Worm (Caenorhabditis elegans) whole organism, late embryonic: ENCODE measurements around the gene C02F4.4.
A peak's percentile ranks its signal among the peaks of the same experiment; 100 is the strongest.

ENCODE experiments used
- C38D4.7 ChIP-seq: fragments of 200-800 bp; sonication (Bioruptor generic); optimal IDR thresholded peaks from 2 replicates; lab custom pipeline; 2018; ENCODE audit warnings: mild to moderate bottlenecking, missing genetic modification characterization, moderate library complexity, missing compliant biosample characterization
- F13H6.1 ChIP-seq: sonication (generic microtip); optimal IDR thresholded peaks from 2 replicates; lab custom pipeline; 2016; ENCODE audit warnings: missing genetic modification characterization, missing compliant biosample characterization
- K02D7.2 ChIP-seq: sonication (generic microtip); optimal IDR thresholded peaks from 2 replicates; lab custom pipeline; 2017; ENCODE audit warnings: mild to moderate bottlenecking, missing genetic modification characterization, missing compliant biosample characterization
- T23F11.4 ChIP-seq: fragments of 200-800 bp; sonication (Bioruptor generic); optimal IDR thresholded peaks from 2 replicates; lab custom pipeline; 2018; ENCODE audit warnings: mild to moderate bottlenecking, missing genetic modification characterization, missing compliant biosample characterization
- Y22D7AL.16 ChIP-seq: sonication (generic microtip); optimal IDR thresholded peaks from 2 replicates; lab custom pipeline; 2016; ENCODE audit warnings: missing genetic modification characterization, missing compliant biosample characterization
- ahr-1 ChIP-seq: sonication (generic microtip); optimal IDR thresholded peaks from 2 replicates; lab custom pipeline; 2016; ENCODE audit warnings: missing genetic modification characterization, missing compliant biosample characterization
- ama-1 ChIP-seq: fragments of 150-350 bp; optimal IDR thresholded peaks from 2 replicates; lab custom pipeline; 2014
- ceh-14 ChIP-seq: sonication (generic microtip); optimal IDR thresholded peaks from 2 replicates; lab custom pipeline; 2016; ENCODE audit warnings: missing genotype, missing genetic modification characterization, missing compliant biosample characterization
- ceh-18 ChIP-seq: sonication (generic microtip); optimal IDR thresholded peaks from 2 replicates; lab custom pipeline; 2016; ENCODE audit warnings: missing genetic modification characterization, missing compliant biosample characterization
- ceh-19 ChIP-seq: fragments of 200-800 bp; sonication (Bioruptor generic); optimal IDR thresholded peaks from 2 replicates; lab custom pipeline; 2018; ENCODE audit warnings: mild to moderate bottlenecking, missing genetic modification characterization, missing compliant biosample characterization
- ceh-2 ChIP-seq: sonication (generic microtip); optimal IDR thresholded peaks from 2 replicates; lab custom pipeline; 2016; ENCODE audit warnings: missing genotype, missing genetic modification characterization, missing compliant biosample characterization
- ceh-24 ChIP-seq: sonication (generic microtip); optimal IDR thresholded peaks from 2 replicates; lab custom pipeline; 2016; ENCODE audit warnings: mild to moderate bottlenecking, missing genetic modification characterization, missing compliant biosample characterization
- ceh-30 ChIP-seq: fragments of 150-350 bp; optimal IDR thresholded peaks from 2 replicates; lab custom pipeline; 2014; ENCODE audit warnings: missing biosample characterization, missing genetic modification characterization
- ceh-31 ChIP-seq: sonication (generic microtip); optimal IDR thresholded peaks from 2 replicates; lab custom pipeline; 2016; ENCODE audit warnings: missing genetic modification characterization, missing compliant biosample characterization
- ceh-34 ChIP-seq: sonication (generic microtip); optimal IDR thresholded peaks from 2 replicates; lab custom pipeline; 2016; ENCODE audit warnings: mild to moderate bottlenecking, missing genetic modification characterization, missing compliant biosample characterization
- ceh-45 ChIP-seq: fragments of 200-800 bp; sonication (Bioruptor generic); IDR thresholded peaks from 2 replicates; pipeline ENCODE4 v1.3.6; 2022; ENCODE audit warnings: missing genetic modification reagents, missing genetic modification characterization, missing compliant biosample characterization
- ceh-9 ChIP-seq: sonication (generic microtip); optimal IDR thresholded peaks from 2 replicates; lab custom pipeline; 2016; ENCODE audit warnings: mild to moderate bottlenecking, missing genetic modification characterization, inconsistent platforms, missing compliant biosample characterization
- che-1 ChIP-seq: sonication (generic microtip); optimal IDR thresholded peaks from 2 replicates; lab custom pipeline; 2016; ENCODE audit warnings: mild to moderate bottlenecking, missing genetic modification characterization, missing compliant biosample characterization
- dmd-4 ChIP-seq: sonication (generic microtip); optimal IDR thresholded peaks from 2 replicates; lab custom pipeline; 2016; ENCODE audit warnings: borderline replicate concordance, missing genetic modification characterization, missing compliant biosample characterization
- dve-1 ChIP-seq: sonication (generic microtip); optimal IDR thresholded peaks from 2 replicates; lab custom pipeline; 2017; ENCODE audit warnings: antibody characterized with exemption, mild to moderate bottlenecking, missing genetic modification characterization, missing compliant biosample characterization
- elt-2 ChIP-seq: sonication (generic microtip); optimal IDR thresholded peaks from 2 replicates; lab custom pipeline; 2016; ENCODE audit warnings: missing genetic modification reagents, missing genetic modification characterization, missing compliant biosample characterization
- elt-4 ChIP-seq: sonication (generic microtip); optimal IDR thresholded peaks from 2 replicates; lab custom pipeline; 2016; ENCODE audit warnings: missing genetic modification characterization, missing compliant biosample characterization
- ets-4 ChIP-seq: sonication (generic microtip); optimal IDR thresholded peaks from 2 replicates; lab custom pipeline; 2016; ENCODE audit warnings: missing genetic modification characterization, missing compliant biosample characterization
- fax-1 ChIP-seq: sonication (generic microtip); optimal IDR thresholded peaks from 2 replicates; lab custom pipeline; 2016; ENCODE audit warnings: missing genotype, missing genetic modification characterization, missing compliant biosample characterization
- gmeb-2 ChIP-seq: sonication (generic microtip); optimal IDR thresholded peaks from 2 replicates; lab custom pipeline; 2016; ENCODE audit warnings: missing genetic modification characterization, inconsistent platforms, missing compliant biosample characterization
- hlh-13 ChIP-seq: fragments of 200-800 bp; sonication (Bioruptor generic); optimal IDR thresholded peaks from 2 replicates; lab custom pipeline; 2018; ENCODE audit warnings: mild to moderate bottlenecking, missing genetic modification characterization, missing compliant biosample characterization
- hlh-15 ChIP-seq: sonication (generic microtip); optimal IDR thresholded peaks from 2 replicates; lab custom pipeline; 2016; ENCODE audit warnings: missing genetic modification characterization, missing compliant biosample characterization
- hlh-30 ChIP-seq: sonication (generic microtip); optimal IDR thresholded peaks from 2 replicates; lab custom pipeline; 2017; ENCODE audit warnings: antibody characterized with exemption, missing genetic modification characterization, missing compliant biosample characterization; ENCODE audit not compliant: insufficient read depth
- hlh-6 ChIP-seq: sonication (generic microtip); optimal IDR thresholded peaks from 2 replicates; lab custom pipeline; 2016; ENCODE audit warnings: missing genotype, missing genetic modification characterization, missing compliant biosample characterization
- hlh-8 ChIP-seq: sonication (generic microtip); optimal IDR thresholded peaks from 2 replicates; lab custom pipeline; 2016; ENCODE audit warnings: missing genotype, missing genetic modification characterization, missing compliant biosample characterization
- mec-3 ChIP-seq: sonication (generic microtip); optimal IDR thresholded peaks from 2 replicates; lab custom pipeline; 2016; ENCODE audit warnings: borderline replicate concordance, missing genetic modification characterization, missing compliant biosample characterization
- nfya-1 ChIP-seq: sonication (generic microtip); optimal IDR thresholded peaks from 2 replicates; lab custom pipeline; 2017; ENCODE audit warnings: missing genetic modification characterization, mild to moderate bottlenecking, missing compliant biosample characterization, antibody characterized with exemption, moderate library complexity
- nhr-11 ChIP-seq: fragments of 150-350 bp; optimal IDR thresholded peaks from 2 replicates; lab custom pipeline; 2014; ENCODE audit warnings: missing biosample characterization, missing genetic modification characterization
- npax-4 ChIP-seq: sonication (generic microtip); optimal IDR thresholded peaks from 2 replicates; lab custom pipeline; 2016; ENCODE audit warnings: missing genetic modification characterization, missing compliant biosample characterization
- odd-2 ChIP-seq: sonication (generic microtip); optimal IDR thresholded peaks from 2 replicates; lab custom pipeline; 2017; ENCODE audit warnings: antibody characterized with exemption, mild to moderate bottlenecking, missing genetic modification characterization, missing compliant biosample characterization
- pag-3 ChIP-seq: sonication (generic microtip); optimal IDR thresholded peaks from 2 replicates; lab custom pipeline; 2016; ENCODE audit warnings: missing compliant biosample characterization, missing genetic modification characterization, borderline replicate concordance
- pax-1 ChIP-seq: fragments of 150-350 bp; optimal IDR thresholded peaks from 2 replicates; lab custom pipeline; 2014; ENCODE audit warnings: missing biosample characterization, missing genetic modification characterization
- pha-2 ChIP-seq: sonication (generic microtip); optimal IDR thresholded peaks from 2 replicates; lab custom pipeline; 2017; ENCODE audit warnings: mild to moderate bottlenecking, missing genetic modification characterization, missing compliant biosample characterization
- pha-4 ChIP-seq: fragments of 150-350 bp; optimal IDR thresholded peaks from 2 replicates; lab custom pipeline; 2018; ENCODE audit warnings: missing biosample characterization, missing genetic modification reagents, missing genetic modification characterization
- pqm-1 ChIP-seq: sonication (generic microtip); optimal IDR thresholded peaks from 2 replicates; lab custom pipeline; 2016; ENCODE audit warnings: missing genetic modification characterization, missing compliant biosample characterization
- pros-1 ChIP-seq: fragments of 150-350 bp; optimal IDR thresholded peaks from 2 replicates; lab custom pipeline; 2014; ENCODE audit warnings: missing biosample characterization, missing genetic modification reagents, missing genetic modification characterization
- rnt-1 ChIP-seq: sonication (generic microtip); optimal IDR thresholded peaks from 2 replicates; lab custom pipeline; 2016; ENCODE audit warnings: missing genetic modification characterization, missing compliant biosample characterization
- sox-2 ChIP-seq: fragments of 200-800 bp; sonication (Bioruptor generic); IDR thresholded peaks from 2 replicates; pipeline ENCODE4 v1.3.6; 2022; ENCODE audit warnings: missing genetic modification reagents, missing genetic modification characterization, missing compliant biosample characterization
- sox-4 ChIP-seq: sonication (generic microtip); optimal IDR thresholded peaks from 2 replicates; lab custom pipeline; 2017; ENCODE audit warnings: mild to moderate bottlenecking, missing genetic modification characterization, inconsistent platforms, missing compliant biosample characterization
- syd-9 ChIP-seq: sonication (generic microtip); optimal IDR thresholded peaks from 2 replicates; lab custom pipeline; 2016; ENCODE audit warnings: mild to moderate bottlenecking, missing genetic modification characterization, moderate library complexity, missing compliant biosample characterization
- tbx-2 ChIP-seq: sonication (generic microtip); optimal IDR thresholded peaks from 2 replicates; lab custom pipeline; 2016; ENCODE audit warnings: missing genetic modification characterization, missing compliant biosample characterization
- unc-42 ChIP-seq: sonication (generic microtip); optimal IDR thresholded peaks from 2 replicates; lab custom pipeline; 2016; ENCODE audit warnings: missing genotype, missing genetic modification characterization, missing compliant biosample characterization
- unc-55 ChIP-seq: sonication (generic microtip); optimal IDR thresholded peaks from 2 replicates; lab custom pipeline; 2017; ENCODE audit warnings: missing biosample characterization, missing genetic modification reagents, missing genetic modification characterization
- unc-86 ChIP-seq: sonication (generic microtip); optimal IDR thresholded peaks from 2 replicates; lab custom pipeline; 2016; ENCODE audit warnings: missing genetic modification characterization, missing compliant biosample characterization
- zip-5 ChIP-seq: sonication (generic microtip); optimal IDR thresholded peaks from 2 replicates; lab custom pipeline; 2016; ENCODE audit warnings: missing genetic modification characterization, missing compliant biosample characterization

C02F4.4 gene

DNA sequence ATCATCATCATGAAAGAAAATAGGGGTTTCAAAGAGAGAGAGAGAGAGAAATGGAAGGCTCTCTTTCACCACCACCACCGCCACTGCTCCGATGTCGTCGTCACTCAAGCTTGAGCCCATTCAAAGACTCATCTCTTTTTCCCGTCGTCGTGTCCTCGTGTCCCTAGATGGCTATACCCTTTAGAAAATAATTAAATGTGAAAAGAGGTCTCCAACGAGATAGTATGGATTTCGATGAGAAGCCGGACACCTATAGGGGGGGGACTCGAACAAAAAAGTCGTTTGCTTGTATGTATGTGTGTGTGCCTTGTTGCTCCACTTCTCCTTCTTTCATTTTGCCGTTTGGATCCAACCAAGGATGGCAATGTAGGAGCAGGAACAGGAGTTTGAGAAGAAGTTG lies 10.0 kb downstream of the C02F4.4 start:
- TF ChIP-seq pha-2 (tag; lab: Kevin White, UChicago): no peak
- no peak for TF ChIP-seq hlh-30 (tag; lab: Kevin White, UChicago)
- no peak for TF ChIP-seq nfya-1 (tag; lab: Kevin White, UChicago)
- peak; percentile 42 for TF ChIP-seq fax-1 (tag; lab: Kevin White, UChicago)
- TF ChIP-seq unc-42 (tag; lab: Kevin White, UChicago): peak; percentile 38
- peak; percentile 69 for TF ChIP-seq ceh-14 (tag; lab: Kevin White, UChicago)
- TF ChIP-seq ceh-31 (tag; lab: Kevin White, UChicago): peak; percentile 39

DNA sequence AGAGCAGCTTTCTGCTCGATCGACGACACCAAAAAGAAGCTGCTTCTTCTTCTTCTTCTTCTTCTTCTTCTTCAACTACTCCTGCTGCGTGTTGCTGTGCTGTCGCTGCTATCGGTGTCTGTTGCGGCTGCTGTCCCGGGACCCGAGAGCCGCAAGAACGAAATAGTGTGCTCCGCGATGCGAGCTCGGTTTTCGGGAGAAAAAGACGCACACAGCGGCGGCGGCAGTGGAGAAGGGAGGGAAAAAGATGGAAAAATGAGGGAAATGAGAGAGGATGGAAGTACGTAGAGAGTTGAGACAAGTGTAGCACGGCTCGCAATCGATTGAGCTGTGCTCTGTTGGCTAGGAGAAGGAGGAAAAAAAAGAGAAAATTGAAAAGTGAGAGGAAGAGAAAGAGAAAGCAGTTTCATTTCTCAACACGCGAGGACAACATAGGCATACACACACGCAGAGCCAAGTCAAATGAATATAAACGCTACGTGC lies 11.2 kb downstream of the C02F4.4 start:
- TF ChIP-seq unc-86 (tag; lab: Kevin White, UChicago) (no peak), pha-2 (tag; lab: Kevin White, UChicago) (no peak), C38D4.7 (GFP tag; lab: Kevin White, UChicago) (no peak), mec-3 (tag; lab: Kevin White, UChicago) (peak; percentile 65), gmeb-2 (tag; lab: Kevin White, UChicago) (no peak), npax-4 (tag; lab: Kevin White, UChicago) (no peak), ama-1 (lab: Kevin White, UChicago) (no peak), ceh-45 (GFP tag; lab: Robert Waterston, UW) (no peak), Y22D7AL.16 (tag; lab: Kevin White, UChicago) (peak; percentile 50), sox-2 (GFP tag; lab: Robert Waterston, UW) (no peak), ceh-24 (tag; lab: Kevin White, UChicago) (no peak), sox-4 (tag; lab: Kevin White, UChicago) (peak; percentile 27), hlh-30 (tag; lab: Kevin White, UChicago) (no peak), ceh-2 (tag; lab: Kevin White, UChicago) (peak; percentile 23), nfya-1 (tag; lab: Kevin White, UChicago) (peak; percentile 53), rnt-1 (tag; lab: Kevin White, UChicago) (peak; percentile 70), hlh-13 (GFP tag; lab: Kevin White, UChicago) (no peak), ceh-31 (tag; lab: Kevin White, UChicago) (peak; percentile 79), hlh-8 (tag; lab: Kevin White, UChicago) (peak; percentile 29), F13H6.1 (peak; percentile 4), ets-4 (tag; lab: Kevin White, UChicago) (peak; percentile 6), ceh-9 (tag; lab: Kevin White, UChicago) (no peak), dmd-4 (tag; lab: Kevin White, UChicago) (peak; percentile 46), K02D7.2 (peak; percentile 3), fax-1 (tag; lab: Kevin White, UChicago) (peak; percentile 82), ceh-18 (tag; lab: Kevin White, UChicago) (peak; percentile 94), ahr-1 (tag; lab: Kevin White, UChicago) (no peak), pha-4 (no peak), che-1 (tag; lab: Kevin White, UChicago) (peak; percentile 19), elt-4 (tag; lab: Kevin White, UChicago) (no peak), T23F11.4 (no peak), hlh-6 (peak; percentile 32), nhr-11 (tag; lab: Kevin White, UChicago) (no peak), odd-2 (tag; lab: Kevin White, UChicago) (no peak), ceh-34 (tag; lab: Kevin White, UChicago) (peak; percentile 81), ceh-30 (no peak), unc-42 (tag; lab: Kevin White, UChicago) (peak; percentile 82), ceh-14 (tag; lab: Kevin White, UChicago) (peak; percentile 83), pag-3 (tag; lab: Kevin White, UChicago) (no peak), unc-55 (GFP tag; lab: Kevin White, UChicago) (peak; percentile 86), elt-2 (tag; lab: Kevin White, UChicago) (no peak), tbx-2 (tag; lab: Kevin White, UChicago) (peak; percentile 58), pqm-1 (no peak), syd-9 (tag; lab: Kevin White, UChicago) (peak; percentile 20), ceh-19 (GFP tag; lab: Kevin White, UChicago) (peak; percentile 57), pros-1 (no peak), hlh-15 (tag; lab: Kevin White, UChicago) (no peak), dve-1 (peak; percentile 10), pax-1 (tag; lab: Kevin White, UChicago) (no peak), zip-5 (tag; lab: Kevin White, UChicago) (no peak)
